Fruit fly (Drosophila melanogaster) whole organism, pupa: ENCODE data around the gene Hipk.

Experiments
- CG10348 ChIP-seq: fragments of 200-800 bp; sonication (Bioruptor generic); IDR thresholded peaks from 2 replicates; pipeline ENCODE4 v1.3.6; 2022; ENCODE audit warnings: missing biosample characterization, missing genetic modification characterization
- CG12605 ChIP-seq: fragments of 200-800 bp; sonication (Bioruptor generic); IDR thresholded peaks from 2 replicates; pipeline ENCODE4 v1.3.6; 2022; ENCODE audit warnings: missing biosample characterization, missing genetic modification characterization
- CG13204 ChIP-seq: fragments of 200-800 bp; sonication (Bioruptor generic); optimal IDR thresholded peaks from 2 replicates; lab custom pipeline; 2018; ENCODE audit warnings: missing biosample characterization, mild to moderate bottlenecking, missing genetic modification characterization, moderate library complexity
- CG14655 ChIP-seq: fragments of 200-800 bp; sonication (Bioruptor generic); optimal IDR thresholded peaks from 3 replicates; lab custom pipeline; 2017; ENCODE audit warnings: mild to moderate bottlenecking, missing biosample characterization, missing genetic modification reagents, missing genetic modification characterization
- CG15710 ChIP-seq: fragments of 200-800 bp; sonication (Bioruptor generic); optimal IDR thresholded peaks from 2 replicates; lab custom pipeline; 2018; ENCODE audit warnings: missing biosample characterization, mild to moderate bottlenecking, missing genetic modification characterization, moderate library complexity
- CG17806 ChIP-seq: fragments of 200-800 bp; sonication (Bioruptor generic); optimal IDR thresholded peaks from 2 replicates; lab custom pipeline; 2018; ENCODE audit warnings: missing biosample characterization, mild to moderate bottlenecking, missing genetic modification characterization, moderate library complexity
- CG32121 ChIP-seq: fragments of 200-800 bp; sonication (Bioruptor generic); IDR thresholded peaks from 2 replicates; pipeline ENCODE4 v1.3.6; 2022; ENCODE audit warnings: missing biosample characterization, missing genetic modification characterization
- CG34367 ChIP-seq: fragments of 200-800 bp; sonication (Bioruptor generic); optimal IDR thresholded peaks from 2 replicates; lab custom pipeline; 2018; ENCODE audit warnings: missing biosample characterization, mild to moderate bottlenecking, missing genetic modification characterization
- CG4496 ChIP-seq: fragments of 200-800 bp; sonication (Bioruptor generic); IDR thresholded peaks from 3 replicates; pipeline ENCODE4 v1.3.6; 2022; ENCODE audit warnings: missing biosample characterization, missing genetic modification characterization
- CG8159 ChIP-seq: fragments of 200-800 bp; sonication (Bioruptor generic); optimal IDR thresholded peaks from 3 replicates; lab custom pipeline; 2018; ENCODE audit warnings: missing biosample characterization, mild to moderate bottlenecking, missing genetic modification characterization, moderate library complexity
- CG8301 ChIP-seq: fragments of 200-800 bp; sonication (Bioruptor generic); optimal IDR thresholded peaks from 2 replicates; lab custom pipeline; 2018; ENCODE audit warnings: missing biosample characterization, mild to moderate bottlenecking, missing genetic modification characterization
- CG9948 ChIP-seq: fragments of 200-800 bp; sonication (Bioruptor generic); optimal IDR thresholded peaks from 2 replicates; lab custom pipeline; 2018; ENCODE audit warnings: missing biosample characterization, mild to moderate bottlenecking, missing genetic modification characterization, moderate library complexity
- D1 ChIP-seq: fragments of 200-800 bp; sonication (Bioruptor generic); optimal IDR thresholded peaks from 2 replicates; lab custom pipeline; 2018; ENCODE audit warnings: missing biosample characterization, mild to moderate bottlenecking, missing genetic modification characterization, moderate library complexity
- EcR ChIP-seq: fragments of 200-800 bp; sonication (Bioruptor generic); optimal IDR thresholded peaks from 3 replicates; lab custom pipeline; 2019; ENCODE audit warnings: missing biosample characterization, missing genetic modification characterization, mild to moderate bottlenecking, moderate library complexity, missing genetic modification reagents
- Ets98B ChIP-seq: fragments of 200-800 bp; sonication (Bioruptor generic); IDR thresholded peaks from 2 replicates; pipeline ENCODE4 v1.3.6; 2022; ENCODE audit warnings: missing biosample characterization, missing genetic modification characterization
- Pif1A ChIP-seq: fragments of 200-800 bp; sonication (Bioruptor generic); optimal IDR thresholded peaks from 3 replicates; lab custom pipeline; 2016; ENCODE audit warnings: missing biosample characterization, missing genetic modification characterization
- Pif1B ChIP-seq: fragments of 200-800 bp; sonication (Bioruptor generic); optimal IDR thresholded peaks from 3 replicates; lab custom pipeline; 2016; ENCODE audit warnings: missing biosample characterization, missing genetic modification characterization
- Snoo ChIP-seq: fragments of 200-800 bp; sonication (Bioruptor generic); optimal IDR thresholded peaks from 3 replicates; lab custom pipeline; 2017; ENCODE audit warnings: missing biosample characterization, mild to moderate bottlenecking, missing genetic modification characterization, inconsistent platforms
- fd96Ca ChIP-seq: fragments of 200-800 bp; sonication (Bioruptor generic); IDR thresholded peaks from 3 replicates; pipeline ENCODE4 v1.3.6; 2022; ENCODE audit warnings: missing biosample characterization, missing genetic modification characterization
- gl ChIP-seq: fragments of 200-800 bp; sonication (Bioruptor generic); optimal IDR thresholded peaks from 2 replicates; lab custom pipeline; 2018; ENCODE audit warnings: missing biosample characterization, mild to moderate bottlenecking, missing genetic modification characterization
- rn ChIP-seq: fragments of 200-800 bp; sonication (Bioruptor generic); IDR thresholded peaks from 2 replicates; pipeline ENCODE4 v1.3.6; 2022; ENCODE audit warnings: missing biosample characterization, missing genetic modification characterization

The Hipk gene

DNA sequence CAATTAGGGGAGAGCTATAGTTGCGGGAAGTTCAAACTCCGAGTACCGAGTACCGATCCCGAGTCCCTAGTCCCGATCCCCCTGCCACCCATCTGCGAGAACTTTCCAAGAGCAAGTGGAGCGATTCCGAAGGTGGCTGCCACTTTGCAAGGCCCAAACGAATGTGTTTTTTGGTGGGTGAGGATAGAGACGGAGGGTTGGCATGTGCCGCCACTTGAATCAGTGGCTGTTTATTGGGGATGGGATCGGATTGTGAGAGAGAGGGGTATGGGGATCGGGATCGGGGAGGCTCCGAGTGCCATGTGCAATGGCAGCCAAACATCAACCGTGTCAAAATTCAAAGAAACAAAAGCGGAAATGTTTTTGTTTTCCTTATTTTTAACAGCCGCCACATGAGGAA is 49.4 kb downstream of the Hipk start:
- TF ChIP-seq CG10348 (no peak), CG14655 (GFP tag; lab: Kevin White, UChicago) (no peak), CG13204 (GFP tag; lab: Kevin White, UChicago) (no peak), Pif1B (no peak), CG8301 (tag; lab: Kevin White, UChicago) (no peak), CG9948 (no peak), CG12605 (no peak)

dm6 chr3L:593102-593501 is 50.2 kb downstream of the Hipk start, which contains the start of gene MED14:
Gene MED14 (plus strand): TSS chr3L:593246.
- TF ChIP-seq CG4496 (no peak), CG17806 (tag; lab: Kevin White, UChicago) (no peak), CG10348 (no peak), rn (no peak), EcR (GFP tag; lab: Kevin White, UChicago) (no peak), CG34367 (tag; lab: Kevin White, UChicago) (no peak)

DNA sequence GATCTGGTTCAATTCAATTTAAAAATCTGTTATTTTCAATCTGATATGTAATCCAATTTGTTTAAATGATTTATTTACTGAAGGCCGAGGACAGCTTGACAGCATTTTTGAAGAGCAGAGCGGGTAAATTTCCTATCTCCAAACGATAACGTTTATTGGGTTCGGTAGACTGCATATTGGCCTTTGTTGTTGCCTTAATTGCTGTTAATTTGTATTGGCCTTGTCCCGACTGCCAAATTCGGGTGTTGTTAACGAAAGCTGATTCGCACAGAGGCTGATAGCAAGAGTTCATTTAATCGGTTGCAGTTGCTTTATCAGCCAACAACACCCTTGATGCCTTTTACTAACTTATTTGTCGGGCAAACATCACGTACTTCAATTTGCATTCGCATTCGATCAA is 58.2 kb downstream of the Hipk start:
- TF ChIP-seq Pif1A (GFP tag; lab: Kevin White, UChicago) (no peak), Ets98B (GFP tag; lab: Robert Waterston, UW) (no peak), CG8159 (no peak), D1 (tag; lab: Kevin White, UChicago) (no peak), CG17806 (tag; lab: Kevin White, UChicago) (no peak), CG8301 (tag; lab: Kevin White, UChicago) (no peak), Snoo (tag; lab: Kevin White, UChicago) (no peak), CG15710 (tag; lab: Kevin White, UChicago) (no peak), CG4496 (no peak), CG10348 (no peak)

DNA sequence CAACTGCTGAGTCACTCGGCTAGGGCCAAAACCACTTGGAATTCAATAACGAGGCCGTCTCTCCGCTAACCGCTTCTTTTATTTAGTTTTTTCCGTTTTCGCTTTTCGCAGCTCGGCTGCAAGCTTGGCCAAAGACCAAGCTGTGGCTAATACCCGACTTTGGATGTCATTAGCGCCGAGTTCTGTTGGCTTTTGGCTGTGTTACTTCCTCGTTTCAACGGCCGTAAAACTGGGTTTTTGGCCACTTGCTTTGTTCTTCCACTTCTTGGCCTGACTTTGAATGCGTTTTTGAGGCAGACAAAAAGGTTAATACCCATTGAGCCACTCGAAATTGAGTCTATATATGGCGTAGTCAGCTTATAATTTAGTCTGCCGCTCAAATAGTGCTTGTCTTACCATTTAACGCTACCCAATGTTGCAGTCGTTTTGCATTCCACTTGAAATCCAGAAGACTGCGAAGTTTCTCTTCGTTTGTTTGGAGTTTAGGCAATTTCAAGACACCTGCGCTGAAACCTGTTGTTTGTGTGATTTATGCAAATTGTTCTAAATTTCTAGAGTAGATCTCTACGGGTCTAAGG is 58.8 kb downstream of the Hipk start:
- TF ChIP-seq CG4496: 0 out of 3 replicates have a peak, but pooled peaks have one; percentile 17
- TF ChIP-seq CG32121 (GFP tag; lab: Robert Waterston, UW): no peak
- no peak for TF ChIP-seq CG8301 (tag; lab: Kevin White, UChicago)
- TF ChIP-seq CG13204 (GFP tag; lab: Kevin White, UChicago): no peak
- no peak for TF ChIP-seq Pif1B
- no peak for TF ChIP-seq EcR (GFP tag; lab: Kevin White, UChicago)

- no peak for TF ChIP-seq CG8301 (tag; lab: Kevin White, UChicago)
- TF ChIP-seq CG9948: no peak
- peak; percentile 27 for TF ChIP-seq CG15710 (tag; lab: Kevin White, UChicago)
- TF ChIP-seq EcR (GFP tag; lab: Kevin White, UChicago): no peak
- TF ChIP-seq Ets98B (GFP tag; lab: Robert Waterston, UW): peak; percentile 90
- TF ChIP-seq fd96Ca (GFP tag; lab: Robert Waterston, UW): peak; percentile 94
- TF ChIP-seq CG4496: peak; percentile 90
- no peak for TF ChIP-seq CG8159
- peak; percentile 32 for TF ChIP-seq Snoo (tag; lab: Kevin White, UChicago)
- peak; percentile 69 for TF ChIP-seq rn
- TF ChIP-seq CG14655 (GFP tag; lab: Kevin White, UChicago): no peak
- TF ChIP-seq Pif1A (GFP tag; lab: Kevin White, UChicago): no peak
- TF ChIP-seq gl (tag; lab: Kevin White, UChicago): no peak
- no peak for TF ChIP-seq Pif1B
- no peak for TF ChIP-seq CG34367 (tag; lab: Kevin White, UChicago)
- TF ChIP-seq CG10348: peak; percentile 86
- no peak for TF ChIP-seq CG13204 (GFP tag; lab: Kevin White, UChicago)
- peak; percentile 86 for TF ChIP-seq CG32121 (GFP tag; lab: Robert Waterston, UW)
- TF ChIP-seq D1 (tag; lab: Kevin White, UChicago): no peak
- no peak for TF ChIP-seq CG17806 (tag; lab: Kevin White, UChicago)
- TF ChIP-seq CG12605: peak; percentile 68
- TF ChIP-seq, all 21 proteins: peak for 9
Measured at dm6 chr3L:602531-602930, 59.7 kb downstream of the Hipk start.

- TF ChIP-seq rn (no peak), Snoo (tag; lab: Kevin White, UChicago) (no peak), CG34367 (tag; lab: Kevin White, UChicago) (no peak), CG8159 (no peak), CG12605 (no peak), CG10348 (no peak), CG32121 (GFP tag; lab: Robert Waterston, UW) (no peak), Ets98B (GFP tag; lab: Robert Waterston, UW) (no peak), CG4496 (no peak), Pif1A (GFP tag; lab: Kevin White, UChicago) (no peak), CG17806 (tag; lab: Kevin White, UChicago) (no peak), CG8301 (tag; lab: Kevin White, UChicago) (no peak), fd96Ca (GFP tag; lab: Robert Waterston, UW) (no peak)
Measured at dm6 chr3L:603188-603587, 60.3 kb downstream of the Hipk start.
